Fruit fly (Drosophila melanogaster) whole organism, wandering third instar larva: ENCODE results near the gene plum.

Experiments used
- CG32264 ChIP-seq: fragments of 200-800 bp; sonication (Bioruptor generic); optimal IDR thresholded peaks from 2 replicates; lab custom pipeline; 2016; ENCODE audit warnings: missing biosample characterization, missing genetic modification characterization
- CG9705 ChIP-seq: fragments of 200-800 bp; sonication (Bioruptor generic); optimal IDR thresholded peaks from 2 replicates; lab custom pipeline; 2018; ENCODE audit warnings: missing biosample characterization, mild to moderate bottlenecking, missing genetic modification characterization
- CrebA ChIP-seq: fragments of 200-800 bp; sonication (Bioruptor generic); optimal IDR thresholded peaks from 2 replicates; lab custom pipeline; 2016; ENCODE audit warnings: missing biosample characterization, mild to moderate bottlenecking, missing genetic modification characterization, borderline replicate concordance
- Dfd ChIP-seq: fragments of >200 bp; optimal IDR thresholded peaks from 2 replicates; lab custom pipeline; 2017; ENCODE audit warnings: missing biosample characterization, missing genetic modification characterization
- Dif ChIP-seq: fragments of 200-275, 200-300 bp; sonication (Bioruptor generic); optimal IDR thresholded peaks from 2 replicates; lab custom pipeline; 2018; ENCODE audit warnings: missing biosample characterization, missing genetic modification characterization; ENCODE audit not compliant: partially characterized antibody
- GATAd ChIP-seq: sonication (Bioruptor generic); optimal IDR thresholded peaks from 2 replicates; lab custom pipeline; 2016; ENCODE audit warnings: missing biosample characterization, missing genetic modification characterization
- HLH106 ChIP-seq: fragments of 200-800 bp; optimal IDR thresholded peaks from 3 replicates; lab custom pipeline; 2019; ENCODE audit warnings: missing biosample characterization, mild to moderate bottlenecking, missing genetic modification characterization, moderate library complexity
- Hnf4 ChIP-seq: fragments of 200-800 bp; sonication (Bioruptor generic); optimal IDR thresholded peaks from 2 replicates; lab custom pipeline; 2016; ENCODE audit warnings: missing biosample characterization, mild to moderate bottlenecking, missing genetic modification characterization
- Hr78 ChIP-seq: fragments of >200 bp; optimal IDR thresholded peaks from 2 replicates; lab custom pipeline; 2017; ENCODE audit warnings: missing biosample characterization, missing genetic modification characterization
- Hr83 ChIP-seq: fragments of 200-300 bp; sonication (Bioruptor generic); optimal IDR thresholded peaks from 2 replicates; lab custom pipeline; 2016; ENCODE audit warnings: missing biosample characterization, mild to moderate bottlenecking, missing genetic modification characterization, moderate library complexity; ENCODE audit not compliant: poor library complexity, severe bottlenecking
- Mio ChIP-seq: sonication (Bioruptor generic); optimal IDR thresholded peaks from 2 replicates; lab custom pipeline; 2016; ENCODE audit warnings: missing biosample characterization, missing genetic modification characterization
- Myc ChIP-seq: fragments of >200 bp; optimal IDR thresholded peaks from 2 replicates; lab custom pipeline; 2017
- OdsH ChIP-seq: fragments of 200-800 bp; sonication (Bioruptor generic); optimal IDR thresholded peaks from 2 replicates; lab custom pipeline; 2016; ENCODE audit warnings: missing biosample characterization, mild to moderate bottlenecking, missing genetic modification characterization
- Rel ChIP-seq, 2 experiments: fragments of 200-800 bp; sonication (Bioruptor generic) in 1 of 2; optimal IDR thresholded peaks; 2 replicates in 1 of 2; 3 replicates in 1 of 2; lab custom pipeline; 2016 to 2019; ENCODE audit warnings: mild to moderate bottlenecking in 2 of 2, missing biosample characterization in 2 of 2, missing genetic modification characterization in 2 of 2, moderate library complexity in 1 of 2
- Sp1 ChIP-seq: fragments of 200-800 bp; sonication (Bioruptor generic); optimal IDR thresholded peaks from 3 replicates; lab custom pipeline; 2019; ENCODE audit warnings: missing biosample characterization, mild to moderate bottlenecking, missing genetic modification characterization, moderate library complexity
- Vsx2 ChIP-seq: fragments of 200-300, 225-300 bp; sonication (Bioruptor generic); optimal IDR thresholded peaks from 2 replicates; lab custom pipeline; 2018; ENCODE audit warnings: missing biosample characterization, missing genetic modification characterization; ENCODE audit not compliant: partially characterized antibody
- br ChIP-seq: fragments of 200-800 bp; sonication (Bioruptor generic); optimal IDR thresholded peaks from 2 replicates; lab custom pipeline; 2016; ENCODE audit warnings: missing biosample characterization, missing genetic modification characterization
- dmrt93B ChIP-seq: fragments of 200-800 bp; sonication (Bioruptor generic); optimal IDR thresholded peaks from 2 replicates; lab custom pipeline; 2018; ENCODE audit warnings: missing biosample characterization, mild to moderate bottlenecking, missing genetic modification characterization
- dsf ChIP-seq: sonication (Bioruptor generic); optimal IDR thresholded peaks from 2 replicates; lab custom pipeline; 2016; ENCODE audit warnings: missing biosample characterization, missing genetic modification characterization, borderline replicate concordance
- ey ChIP-seq: fragments of 200-800 bp; sonication (Bioruptor generic); optimal IDR thresholded peaks from 2 replicates; lab custom pipeline; 2016; ENCODE audit warnings: missing biosample characterization, missing genetic modification characterization
- foxo ChIP-seq, 2 experiments: fragments of 200-800 bp; sonication (Bioruptor generic); optimal IDR thresholded peaks; 2 replicates in 1 of 2; 3 replicates in 1 of 2; lab custom pipeline; 2016 to 2017; ENCODE audit warnings: missing biosample characterization in 2 of 2, missing genetic modification characterization in 2 of 2
- jim ChIP-seq: fragments of 175-275, 200-325 bp; sonication (Bioruptor generic); optimal IDR thresholded peaks from 2 replicates; lab custom pipeline; 2016; ENCODE audit warnings: missing biosample characterization, mild to moderate bottlenecking, missing genetic modification characterization
- psq ChIP-seq: fragments of 200-800 bp; sonication (Bioruptor generic); optimal IDR thresholded peaks from 3 replicates; lab custom pipeline; 2017; ENCODE audit warnings: missing biosample characterization, mild to moderate bottlenecking, missing genetic modification characterization, moderate library complexity
- rgr ChIP-seq: fragments of 200-800 bp; sonication (Bioruptor generic); optimal IDR thresholded peaks from 3 replicates; lab custom pipeline; 2016; ENCODE audit warnings: missing biosample characterization, mild to moderate bottlenecking, missing genetic modification characterization
- sv ChIP-seq: fragments of 200-800 bp; sonication (Bioruptor generic); optimal IDR thresholded peaks from 3 replicates; lab custom pipeline; 2016; ENCODE audit warnings: missing biosample characterization, missing genetic modification characterization
- tai ChIP-seq: sonication (Bioruptor generic); optimal IDR thresholded peaks from 2 replicates; lab custom pipeline; 2016; ENCODE audit warnings: missing biosample characterization, missing genetic modification characterization
- usp ChIP-seq: fragments of >200 bp; optimal IDR thresholded peaks from 2 replicates; lab custom pipeline; 2017; ENCODE audit warnings: missing biosample characterization, missing genetic modification characterization
- woc ChIP-seq: sonication (Bioruptor generic); optimal IDR thresholded peaks from 2 replicates; lab custom pipeline; 2016; ENCODE audit warnings: missing biosample characterization, mild to moderate bottlenecking, missing genetic modification characterization

The plum gene

dm6 chr3R:26566816-26567215 is 31.8 kb upstream of the plum start:
- peak; percentile 20 for TF ChIP-seq Hr83 (GFP tag; lab: Kevin White, UChicago)
- TF ChIP-seq Myc (lab: Kevin White, UChicago), result peak; percentile 89
- TF ChIP-seq Hr78, result no peak
- TF ChIP-seq foxo (GFP tag; optimal IDR thresholded peaks at IDR 0.05; lab: Kevin White, UChicago), result peak in 1 of 2 experiments; percentile 5
- no peak for TF ChIP-seq tai (GFP tag; lab: Kevin White, UChicago)

dm6 chr3R:26557532-26558244 is 22.7 kb upstream of the plum start:
- TF ChIP-seq foxo (GFP tag; optimal IDR thresholded peaks at IDR 0.05; lab: Kevin White, UChicago) (peak in 1 of 2 experiments; percentile 13), rgr (GFP tag; lab: Kevin White, UChicago) (peak; percentile 24), ey (GFP tag; lab: Kevin White, UChicago) (peak; percentile 22), Vsx2 (GFP tag; lab: Kevin White, UChicago) (no peak), sv (GFP tag; lab: Kevin White, UChicago) (peak; percentile 61), br (no peak), HLH106 (tag; lab: Kevin White, UChicago) (peak; percentile 8)

dm6 chr3R:26556544-26557346 is 21.7 kb upstream of the plum start:
- no peak for TF ChIP-seq Hr83 (GFP tag; lab: Kevin White, UChicago)
- TF ChIP-seq tai (GFP tag; lab: Kevin White, UChicago), result no peak
- no peak for TF ChIP-seq OdsH
- no peak for TF ChIP-seq CrebA (GFP tag; lab: Kevin White, UChicago)
- TF ChIP-seq woc (GFP tag; lab: Kevin White, UChicago), result no peak
- no peak for TF ChIP-seq usp (GFP tag; lab: Kevin White, UChicago)
- no peak for TF ChIP-seq CG9705
- no peak for TF ChIP-seq HLH106 (tag; lab: Kevin White, UChicago)

- TF ChIP-seq foxo (GFP tag; optimal IDR thresholded peaks at IDR 0.05; lab: Kevin White, UChicago), result peak in 1 of 2 experiments; percentile 16
- TF ChIP-seq ey (GFP tag; lab: Kevin White, UChicago), result no peak
Observed at dm6 chr3R:26555642-26556278, 20.7 kb upstream of the plum start.

dm6 chr3R:26553344-26553743 is 18.3 kb upstream of the plum start:
- TF ChIP-seq Hr83 (GFP tag; lab: Kevin White, UChicago) (no peak), Dif (GFP tag; lab: Kevin White, UChicago) (no peak), Rel (GFP tag; optimal IDR thresholded peaks at IDR 0.05; lab: Kevin White, UChicago) (no peak), Rel (tag; optimal IDR thresholded peaks at IDR 0.05; lab: Kevin White, UChicago) (no peak), Myc (lab: Kevin White, UChicago) (no peak), jim (GFP tag; lab: Kevin White, UChicago) (no peak), CG9705 (no peak), Vsx2 (GFP tag; lab: Kevin White, UChicago) (no peak), foxo (GFP tag; optimal IDR thresholded peaks at IDR 0.05; lab: Kevin White, UChicago) (no peak), OdsH (no peak), HLH106 (tag; lab: Kevin White, UChicago) (no peak), psq (GFP tag; lab: Kevin White, UChicago) (no peak), Sp1 (GFP tag; lab: Kevin White, UChicago) (no peak), CG32264 (GFP tag; lab: Kevin White, UChicago) (no peak), dmrt93B (GFP tag; lab: Kevin White, UChicago) (no peak)
- TF ChIP-seq, all 38 proteins: peak for 0

- TF ChIP-seq CG9705 (no peak), ey (GFP tag; lab: Kevin White, UChicago) (no peak), sv (GFP tag; lab: Kevin White, UChicago) (no peak), tai (GFP tag; lab: Kevin White, UChicago) (no peak), Mio (GFP tag; lab: Kevin White, UChicago) (no peak), GATAd (GFP tag; lab: Kevin White, UChicago) (no peak), br (no peak), dsf (GFP tag; lab: Kevin White, UChicago) (no peak), psq (GFP tag; lab: Kevin White, UChicago) (no peak), Hnf4 (no peak), Dfd (no peak)
Observed at dm6 chr3R:26552217-26552616, 17.2 kb upstream of the plum start.
